Fruit fly (Drosophila melanogaster): ENCODE results near the gene beg.
A peak's percentile ranks its signal among the peaks of the same experiment; 100 is the strongest.

Gene beg

DNA sequence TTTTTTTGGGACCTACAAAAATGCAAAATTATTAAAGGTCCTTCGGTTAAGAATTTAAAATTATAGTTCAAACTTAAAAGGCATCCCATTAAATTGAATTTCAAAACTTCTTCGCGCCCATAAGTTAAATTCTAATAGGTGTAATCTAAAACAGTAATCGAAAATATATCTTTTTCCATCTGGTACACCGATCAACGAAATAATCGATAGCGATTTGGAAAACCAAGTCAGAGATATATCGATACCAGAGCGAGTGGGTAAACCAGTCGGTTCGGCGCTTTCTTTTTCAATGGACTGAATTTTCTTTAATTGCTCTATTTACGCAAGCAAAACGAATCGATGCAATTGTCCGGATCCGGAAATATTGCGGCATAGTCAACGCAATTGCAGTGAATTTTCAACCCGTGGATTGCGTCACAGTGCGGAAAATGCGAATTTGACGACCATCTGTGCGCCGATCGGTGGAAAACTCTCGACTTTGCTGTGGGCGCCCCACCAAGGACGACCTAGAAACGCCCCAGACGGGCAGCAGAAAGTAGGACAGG, 11.3 kb upstream of the beg start, which contains the start of gene Fit2 (continued):
- TF ChIP-seq al (GFP tag; IDR thresholded peaks at IDR 0.05): no peak
- no peak for TF ChIP-seq Ssrp (tag; optimal IDR thresholded peaks at IDR 0.05)
- no peak for TF ChIP-seq HLHmδ (GFP tag; optimal IDR thresholded peaks at IDR 0.05)
- no peak for TF ChIP-seq lab (GFP tag; optimal IDR thresholded peaks at IDR 0.05)
- no peak for TF ChIP-seq sob (GFP tag; IDR thresholded peaks at IDR 0.05)
- no peak for TF ChIP-seq Vsx1 (GFP tag; optimal IDR thresholded peaks at IDR 0.05)
- peak; percentile 38 for TF ChIP-seq trem (tag; optimal IDR thresholded peaks at IDR 0.05)
- TF ChIP-seq hth (optimal IDR thresholded peaks at IDR 0.05): no peak
- no peak for TF ChIP-seq dimm (GFP tag; IDR thresholded peaks at IDR 0.05)
- TF ChIP-seq Ets65A (GFP tag): no peak
- TF ChIP-seq Elba2 (GFP tag; optimal IDR thresholded peaks at IDR 0.05): no peak
- peak; percentile 93 for TF ChIP-seq Dp (GFP tag; optimal IDR thresholded peaks at IDR 0.05)
- no peak for TF ChIP-seq slp2 (GFP tag; optimal IDR thresholded peaks at IDR 0.05)
- no peak for TF ChIP-seq Dfd (GFP tag; optimal IDR thresholded peaks at IDR 0.05)
- no peak for TF ChIP-seq gcm (GFP tag; optimal IDR thresholded peaks at IDR 0.05)
- TF ChIP-seq zfh1 (GFP tag; IDR thresholded peaks at IDR 0.05): no peak
- TF ChIP-seq MBD-R2 (GFP tag; IDR thresholded peaks at IDR 0.05): peak; percentile 59
- TF ChIP-seq pan (optimal IDR thresholded peaks at IDR 0.05): no peak
- no peak for TF ChIP-seq pan (GFP tag; optimal IDR thresholded peaks at IDR 0.05 in 1 of 2, IDR thresholded peaks at IDR 0.05 in 1 of 2)
- no peak for TF ChIP-seq Nf-YB (GFP tag; optimal IDR thresholded peaks at IDR 0.05)
- no peak for TF ChIP-seq CG12236 (GFP tag; optimal IDR thresholded peaks at IDR 0.05)
- TF ChIP-seq CG11456 (GFP tag; IDR thresholded peaks at IDR 0.05): no peak
- TF ChIP-seq CG33557 (GFP tag; optimal IDR thresholded peaks at IDR 0.05): no peak
- no peak for TF ChIP-seq CG33213 (GFP tag; optimal IDR thresholded peaks at IDR 0.05)
- TF ChIP-seq slou (GFP tag; optimal IDR thresholded peaks at IDR 0.05): no peak
- no peak for TF ChIP-seq zfh2 (GFP tag; optimal IDR thresholded peaks at IDR 0.05)
- TF ChIP-seq sqz (GFP tag; optimal IDR thresholded peaks at IDR 0.05): no peak
- TF ChIP-seq CG9876 (GFP tag; optimal IDR thresholded peaks at IDR 0.05): no peak
- no peak for TF ChIP-seq CG14667 (GFP tag; IDR thresholded peaks at IDR 0.05)
- TF ChIP-seq D19A (tag; optimal IDR thresholded peaks at IDR 0.05): no peak
- TF ChIP-seq CG17829 (tag; optimal IDR thresholded peaks at IDR 0.05): no peak
- no peak for TF ChIP-seq CG1602 (GFP tag; optimal IDR thresholded peaks at IDR 0.05)
- TF ChIP-seq dmrt11E (tag; optimal IDR thresholded peaks at IDR 0.05): no peak
- peak; percentile 7 for TF ChIP-seq Ets97D (GFP tag; optimal IDR thresholded peaks at IDR 0.05)
- TF ChIP-seq CG15011 (GFP tag; optimal IDR thresholded peaks at IDR 0.05): no peak
- TF ChIP-seq Dip2 (GFP tag; IDR thresholded peaks at IDR 0.05): no peak
- TF ChIP-seq hb (GFP tag; IDR thresholded peaks at IDR 0.05; ENCODE audit: partially characterized antibody): peak; percentile 100
- TF ChIP-seq Atf6 (GFP tag; IDR thresholded peaks at IDR 0.05): no peak
- no peak for TF ChIP-seq esg (GFP tag; conservative IDR thresholded peaks at IDR 0.05)
- peak; percentile 37 for TF ChIP-seq HmgZ (tag; optimal IDR thresholded peaks at IDR 0.05)
- TF ChIP-seq ewg (GFP tag; optimal IDR thresholded peaks at IDR 0.05): no peak
- no peak for TF ChIP-seq Fer3 (tag; optimal IDR thresholded peaks at IDR 0.05)
- TF ChIP-seq CG9797 (GFP tag; optimal IDR thresholded peaks at IDR 0.05): no peak
- no peak for TF ChIP-seq tap (tag; optimal IDR thresholded peaks at IDR 0.05)
- no peak for TF ChIP-seq B-H1 (GFP tag; IDR thresholded peaks at IDR 0.05)
- no peak for TF ChIP-seq CG14441 (GFP tag; IDR thresholded peaks at IDR 0.05)
- no peak for TF ChIP-seq Sox102F (GFP tag; optimal IDR thresholded peaks at IDR 0.05)
- TF ChIP-seq CG10267 (tag; optimal IDR thresholded peaks at IDR 0.05): no peak

All from whole organism, embryonic.